Fruit fly (Drosophila melanogaster): ENCODE measurements around the gene ND-B22.
A peak's percentile ranks its signal among the peaks of the same experiment; 100 is the strongest.

ND-B22 gene

DNA sequence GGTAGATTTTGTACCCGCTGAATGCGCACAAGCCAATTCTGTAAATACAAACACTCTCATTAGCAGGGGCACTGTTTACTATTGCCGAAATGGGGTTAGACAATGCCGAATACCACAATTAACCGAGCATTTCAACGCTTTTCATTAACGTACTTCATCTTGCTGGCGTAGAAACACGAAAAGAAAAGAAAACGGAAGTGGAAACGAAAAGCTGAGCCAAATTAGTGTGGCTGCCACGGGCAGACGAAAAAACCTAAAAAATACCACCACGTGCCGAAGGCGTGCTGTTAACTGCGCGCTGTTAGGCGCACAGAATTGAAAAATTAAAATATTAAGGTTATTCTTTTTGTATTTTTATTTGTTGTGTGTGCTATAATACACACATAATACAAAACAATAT is 24.0 kb upstream of the ND-B22 start, which contains the start of gene RpL24 (continued):
- peak; percentile 97 for TF ChIP-seq sens (GFP tag)
- TF ChIP-seq stwl (tag; optimal IDR thresholded peaks at IDR 0.05), result peak; percentile 79
- TF ChIP-seq zen (tag; optimal IDR thresholded peaks at IDR 0.05), result peak; percentile 77
- peak; percentile 92 for TF ChIP-seq CG13624 (GFP tag; optimal IDR thresholded peaks at IDR 0.05)
- peak; percentile 85 for TF ChIP-seq pfk (GFP tag; optimal IDR thresholded peaks at IDR 0.05)
- peak; percentile 85 for TF ChIP-seq CG8290 (GFP tag; optimal IDR thresholded peaks at IDR 0.05)
- TF ChIP-seq CG8290 (tag; optimal IDR thresholded peaks at IDR 0.05), result peak; percentile 77 to 80
- peak; percentile 98 for TF ChIP-seq CG7271 (tag; optimal IDR thresholded peaks at IDR 0.05)
- peak; percentile 87 for TF ChIP-seq H15 (GFP tag; IDR thresholded peaks at IDR 0.05)
- peak; percentile 84 for TF ChIP-seq CG12299 (tag; optimal IDR thresholded peaks at IDR 0.05)
- TF ChIP-seq gcm (GFP tag; optimal IDR thresholded peaks at IDR 0.05), result peak; percentile 88
- TF ChIP-seq CG9727 (GFP tag; optimal IDR thresholded peaks at IDR 0.05), result peak; percentile 95
- peak; percentile 42; the same call in 1 of the 2 replicates for TF ChIP-seq danr (GFP tag; IDR thresholded peaks at IDR 0.05)
- peak; percentile 97 for TF ChIP-seq Hmr (GFP tag; optimal IDR thresholded peaks at IDR 0.05)
- TF ChIP-seq CG3281 (GFP tag; optimal IDR thresholded peaks at IDR 0.05), result peak; percentile 96
- peak; percentile 95 for TF ChIP-seq CG5953 (GFP tag; IDR thresholded peaks at IDR 0.05)
- TF ChIP-seq Hey (tag; optimal IDR thresholded peaks at IDR 0.05), result peak; percentile 85
- peak; percentile 78 for TF ChIP-seq vfl (GFP tag; optimal IDR thresholded peaks at IDR 0.05)
- TF ChIP-seq hb (GFP tag; IDR thresholded peaks at IDR 0.05; ENCODE audit: partially characterized antibody), result no peak
- peak; percentile 75 for TF ChIP-seq CG9932 (GFP tag; IDR thresholded peaks at IDR 0.05)
- peak; percentile 78 for TF ChIP-seq Nf-YC (tag; optimal IDR thresholded peaks at IDR 0.05)
- TF ChIP-seq h (optimal IDR thresholded peaks at IDR 0.05), result no peak
- no peak for TF ChIP-seq esg (GFP tag; conservative IDR thresholded peaks at IDR 0.05)
- peak; percentile 91 for TF ChIP-seq CG12104 (GFP tag; optimal IDR thresholded peaks at IDR 0.05)
- peak; percentile 87 for TF ChIP-seq Six4 (GFP tag; optimal IDR thresholded peaks at IDR 0.05)
- TF ChIP-seq CG34376 (GFP tag; optimal IDR thresholded peaks at IDR 0.05), result peak; percentile 98
- no peak for TF ChIP-seq usp (GFP tag; optimal IDR thresholded peaks at IDR 0.05)
- TF ChIP-seq cas (GFP tag; IDR thresholded peaks at IDR 0.05), result peak; percentile 65
- TF ChIP-seq chif (GFP tag; optimal IDR thresholded peaks at IDR 0.05), result peak; percentile 80 to 91
- TF ChIP-seq corto (GFP tag; optimal IDR thresholded peaks at IDR 0.05), result no peak
- peak; percentile 87 for TF ChIP-seq ems (GFP tag; optimal IDR thresholded peaks at IDR 0.05)
- TF ChIP-seq CG9797 (GFP tag; optimal IDR thresholded peaks at IDR 0.05), result peak; percentile 90
- no peak for TF ChIP-seq hbn (GFP tag; IDR thresholded peaks at IDR 0.05; ENCODE audit: partially characterized antibody)
- TF ChIP-seq sob (GFP tag; IDR thresholded peaks at IDR 0.05), result peak; percentile 92
- TF ChIP-seq NFAT (GFP tag; IDR thresholded peaks at IDR 0.05), result peak; percentile 91
- TF ChIP-seq Gug (GFP tag; IDR thresholded peaks at IDR 0.05), result peak; percentile 27; the same call in 2 of the 4 replicates
- peak; percentile 36 for TF ChIP-seq BEAF-32 (GFP tag; optimal IDR thresholded peaks at IDR 0.05)
- peak; percentile 84 for TF ChIP-seq salm (tag; optimal IDR thresholded peaks at IDR 0.05)
- no peak for TF ChIP-seq Dfd (GFP tag; optimal IDR thresholded peaks at IDR 0.05)
- peak; percentile 75; the same call in 2 of the 3 replicates for TF ChIP-seq CG3726 (GFP tag; IDR thresholded peaks at IDR 0.05)
- TF ChIP-seq Abd-B (GFP tag; optimal IDR thresholded peaks at IDR 0.05), result no peak
- peak; percentile 89 for TF ChIP-seq CG14014 (GFP tag; IDR thresholded peaks at IDR 0.05)
- TF ChIP-seq Xbp1 (GFP tag; optimal IDR thresholded peaks at IDR 0.05), result peak; percentile 87
- TF ChIP-seq Dref (GFP tag; IDR thresholded peaks at IDR 0.05), result peak; percentile 31; the same call in 1 of the 2 replicates
- TF ChIP-seq ac (GFP tag; optimal IDR thresholded peaks at IDR 0.05), result peak; percentile 92
- TF ChIP-seq Mad (GFP tag; optimal IDR thresholded peaks at IDR 0.05), result peak; percentile 92
- TF ChIP-seq Doc3 (GFP tag; IDR thresholded peaks at IDR 0.05; ENCODE audit: partially characterized antibody), result no peak
- peak; percentile 78 for TF ChIP-seq Ptx1 (GFP tag; IDR thresholded peaks at IDR 0.05)
- peak; percentile 84 for TF ChIP-seq chn (GFP tag; optimal IDR thresholded peaks at IDR 0.05)
- TF ChIP-seq CG13894 (tag; optimal IDR thresholded peaks at IDR 0.05), result peak; percentile 85
- TF ChIP-seq CG2116 (GFP tag; optimal IDR thresholded peaks at IDR 0.05), result peak; percentile 84
- peak; percentile 94 for TF ChIP-seq CG4854 (GFP tag; optimal IDR thresholded peaks at IDR 0.05)

Measured in whole organism, embryonic.